Fruit fly (Drosophila melanogaster): ENCODE results near the gene CG9286.

Gene CG9286

dm6 chr3R:13815022-13815440 is 34.3 kb downstream of the CG9286 start:
- TF ChIP-seq ovo (GFP tag; optimal IDR thresholded peaks at IDR 0.05) (no peak), kay (GFP tag; ENCODE audit: borderline replicate concordance) (peak; percentile 41), pad (GFP tag; optimal IDR thresholded peaks at IDR 0.05) (no peak), CG33017 (tag; optimal IDR thresholded peaks at IDR 0.05) (peak; percentile 1), cnc (optimal IDR thresholded peaks at IDR 0.05) (no peak), Mnt (GFP tag; optimal IDR thresholded peaks at IDR 0.05) (no peak), CG5204 (GFP tag; optimal IDR thresholded peaks at IDR 0.05) (no peak), Clk (GFP tag; optimal IDR thresholded peaks at IDR 0.05) (no peak), CG11617 (GFP tag; optimal IDR thresholded peaks at IDR 0.05) (no peak), toe (GFP tag; optimal IDR thresholded peaks at IDR 0.05) (no peak), CG14711 (tag; optimal IDR thresholded peaks at IDR 0.05) (no peak), Crg-1 (GFP tag; optimal IDR thresholded peaks at IDR 0.05) (no peak)

dm6 chr3R:13815566-13816374 is 35.0 kb downstream of the CG9286 start:
- TF ChIP-seq tj (GFP tag; optimal IDR thresholded peaks at IDR 0.05), result no peak
- TF ChIP-seq Clk (GFP tag; optimal IDR thresholded peaks at IDR 0.05), result no peak
- no peak for TF ChIP-seq CG33017 (tag; optimal IDR thresholded peaks at IDR 0.05)
- TF ChIP-seq toe (GFP tag; optimal IDR thresholded peaks at IDR 0.05), result no peak
- TF ChIP-seq kay (GFP tag; ENCODE audit: borderline replicate concordance), result peak; percentile 58

dm6 chr3R:13816375-13816711 is 35.6 kb downstream of the CG9286 start:
- TF ChIP-seq tj (GFP tag; optimal IDR thresholded peaks at IDR 0.05) (peak; percentile 6), CG12768 (GFP tag; optimal IDR thresholded peaks at IDR 0.05) (no peak), Hr96 (GFP tag; optimal IDR thresholded peaks at IDR 0.05) (no peak), CG7045 (GFP tag; optimal IDR thresholded peaks at IDR 0.05) (no peak)

dm6 chr3R:13817480-13818305 is 36.9 kb downstream of the CG9286 start:
- TF ChIP-seq CG12768 (GFP tag; optimal IDR thresholded peaks at IDR 0.05), result no peak
- TF ChIP-seq CG1620 (GFP tag; optimal IDR thresholded peaks at IDR 0.05), result no peak
- no peak for TF ChIP-seq CG33017 (tag; optimal IDR thresholded peaks at IDR 0.05)
- no peak for TF ChIP-seq Clk (GFP tag; optimal IDR thresholded peaks at IDR 0.05)
- no peak for TF ChIP-seq cic (GFP tag; optimal IDR thresholded peaks at IDR 0.05)
- no peak for TF ChIP-seq tj (GFP tag; optimal IDR thresholded peaks at IDR 0.05)
- TF ChIP-seq CG7045 (GFP tag; optimal IDR thresholded peaks at IDR 0.05), result no peak
- no peak for TF ChIP-seq CG5204 (GFP tag; optimal IDR thresholded peaks at IDR 0.05)
- no peak for TF ChIP-seq toe (GFP tag; optimal IDR thresholded peaks at IDR 0.05)
- no peak for TF ChIP-seq pad (GFP tag; optimal IDR thresholded peaks at IDR 0.05)
- TF ChIP-seq CG11617 (GFP tag; optimal IDR thresholded peaks at IDR 0.05), result no peak
- TF ChIP-seq CG7101 (tag; optimal IDR thresholded peaks at IDR 0.05), result no peak
- no peak for TF ChIP-seq ovo (GFP tag; optimal IDR thresholded peaks at IDR 0.05)
- TF ChIP-seq Crg-1 (GFP tag; optimal IDR thresholded peaks at IDR 0.05), result no peak

dm6 chr3R:13819037-13819436 is 38.3 kb downstream of the CG9286 start:
- TF ChIP-seq Clk (GFP tag; optimal IDR thresholded peaks at IDR 0.05) (peak; percentile 3), tj (GFP tag; optimal IDR thresholded peaks at IDR 0.05) (no peak), CG7045 (GFP tag; optimal IDR thresholded peaks at IDR 0.05) (peak; percentile 42), CG11617 (GFP tag; optimal IDR thresholded peaks at IDR 0.05) (peak; percentile 48), CG1620 (GFP tag; optimal IDR thresholded peaks at IDR 0.05) (peak; percentile 30), Hr96 (GFP tag; optimal IDR thresholded peaks at IDR 0.05) (peak; percentile 2), CG33017 (tag; optimal IDR thresholded peaks at IDR 0.05) (peak; percentile 7), CG5204 (GFP tag; optimal IDR thresholded peaks at IDR 0.05) (peak; percentile 40), cic (GFP tag; optimal IDR thresholded peaks at IDR 0.05) (peak; percentile 14), ovo (GFP tag; optimal IDR thresholded peaks at IDR 0.05) (peak; percentile 13), toe (GFP tag; optimal IDR thresholded peaks at IDR 0.05) (peak; percentile 42), CG12768 (GFP tag; optimal IDR thresholded peaks at IDR 0.05) (peak; percentile 22), CG14711 (tag; optimal IDR thresholded peaks at IDR 0.05) (no peak), CG7101 (tag; optimal IDR thresholded peaks at IDR 0.05) (peak; percentile 30), kay (GFP tag; ENCODE audit: borderline replicate concordance) (no peak), pad (GFP tag; optimal IDR thresholded peaks at IDR 0.05) (peak; percentile 18), bab1 (GFP tag; optimal IDR thresholded peaks at IDR 0.05) (no peak), Mnt (GFP tag; optimal IDR thresholded peaks at IDR 0.05) (peak; percentile 57), cnc (optimal IDR thresholded peaks at IDR 0.05) (no peak), Crg-1 (GFP tag; optimal IDR thresholded peaks at IDR 0.05) (peak; percentile 17)

dm6 chr3R:13820483-13820882 is 39.7 kb downstream of the CG9286 start:
- TF ChIP-seq CG11617 (GFP tag; optimal IDR thresholded peaks at IDR 0.05), result no peak
- no peak for TF ChIP-seq toe (GFP tag; optimal IDR thresholded peaks at IDR 0.05)
- TF ChIP-seq kay (GFP tag; ENCODE audit: borderline replicate concordance), result no peak
- TF ChIP-seq pad (GFP tag; optimal IDR thresholded peaks at IDR 0.05), result no peak
- no peak for TF ChIP-seq Clk (GFP tag; optimal IDR thresholded peaks at IDR 0.05)
- no peak for TF ChIP-seq tj (GFP tag; optimal IDR thresholded peaks at IDR 0.05)
- TF ChIP-seq CG7045 (GFP tag; optimal IDR thresholded peaks at IDR 0.05), result no peak
- TF ChIP-seq CG14711 (tag; optimal IDR thresholded peaks at IDR 0.05), result no peak
- TF ChIP-seq bab1 (GFP tag; optimal IDR thresholded peaks at IDR 0.05), result no peak
- TF ChIP-seq CG1620 (GFP tag; optimal IDR thresholded peaks at IDR 0.05), result no peak
- TF ChIP-seq Mnt (GFP tag; optimal IDR thresholded peaks at IDR 0.05), result no peak
- no peak for TF ChIP-seq cnc (optimal IDR thresholded peaks at IDR 0.05)
- no peak for TF ChIP-seq CG12768 (GFP tag; optimal IDR thresholded peaks at IDR 0.05)
- no peak for TF ChIP-seq cic (GFP tag; optimal IDR thresholded peaks at IDR 0.05)
- no peak for TF ChIP-seq Hr96 (GFP tag; optimal IDR thresholded peaks at IDR 0.05)
- TF ChIP-seq Crg-1 (GFP tag; optimal IDR thresholded peaks at IDR 0.05), result no peak
- no peak for TF ChIP-seq CG5204 (GFP tag; optimal IDR thresholded peaks at IDR 0.05)
